Worm (Caenorhabditis elegans) whole organism, mixed stage, embryonic: ENCODE results near the gene mtq-2.

ENCODE experiments used
- blmp-1 ChIP-seq: fragments of 150-350 bp; optimal IDR thresholded peaks from 2 replicates; lab custom pipeline; 2014; ENCODE audit warnings: missing biosample characterization, missing genetic modification characterization
- elt-1 ChIP-seq: sonication (generic microtip); optimal IDR thresholded peaks from 2 replicates; lab custom pipeline; 2017; ENCODE audit warnings: missing genetic modification characterization, mild to moderate bottlenecking, missing compliant biosample characterization, antibody characterized with exemption, moderate library complexity, borderline replicate concordance; ENCODE audit not compliant: insufficient read depth
- elt-3 ChIP-seq: fragments of 150-350 bp; optimal IDR thresholded peaks from 2 replicates; lab custom pipeline; 2014; ENCODE audit warnings: missing biosample characterization, missing genetic modification characterization
- flh-1 ChIP-seq: fragments of 200-800 bp; sonication (Bioruptor generic); optimal IDR thresholded peaks from 2 replicates; lab custom pipeline; 2018; ENCODE audit warnings: mild to moderate bottlenecking, missing genetic modification characterization, moderate library complexity, missing compliant biosample characterization
- ham-2 ChIP-seq: fragments of 200-800 bp; sonication (Bioruptor generic); optimal IDR thresholded peaks from 2 replicates; lab custom pipeline; 2018; ENCODE audit warnings: mild to moderate bottlenecking, missing genetic modification characterization, missing compliant biosample characterization
- lin-13 ChIP-seq: fragments of 150-350 bp; optimal IDR thresholded peaks from 2 replicates; lab custom pipeline; 2014; ENCODE audit warnings: missing biosample characterization, missing genetic modification characterization
- mep-1 ChIP-seq: fragments of 150-350 bp; optimal IDR thresholded peaks from 2 replicates; lab custom pipeline; 2017; ENCODE audit warnings: missing biosample characterization, missing genetic modification reagents, missing genetic modification characterization, inconsistent platforms
- nhr-237 ChIP-seq: fragments of 150-350 bp; optimal IDR thresholded peaks from 2 replicates; lab custom pipeline; 2014; ENCODE audit warnings: missing biosample characterization, missing genetic modification characterization
- nhr-28 ChIP-seq: fragments of 150-350 bp; optimal IDR thresholded peaks from 2 replicates; lab custom pipeline; 2014; ENCODE audit warnings: missing biosample characterization, missing genetic modification characterization
- nhr-76 ChIP-seq: sonication (generic microtip); optimal IDR thresholded peaks from 2 replicates; lab custom pipeline; 2017; ENCODE audit warnings: missing biosample characterization, missing genetic modification characterization
- snpc-4 ChIP-seq: fragments of 150-350 bp; optimal IDR thresholded peaks from 2 replicates; lab custom pipeline; 2014; ENCODE audit warnings: missing biosample characterization, missing genetic modification characterization

- TF ChIP-seq snpc-4 = no peak
- no peak for TF ChIP-seq nhr-237 (tag; lab: Kevin White, UChicago)
- TF ChIP-seq nhr-76 = no peak
- no peak for TF ChIP-seq elt-3 (tag; lab: Kevin White, UChicago)
- no peak for TF ChIP-seq blmp-1 (tag; lab: Kevin White, UChicago)
- no peak for TF ChIP-seq ham-2 (GFP tag; lab: Kevin White, UChicago)
- no peak for TF ChIP-seq flh-1 (GFP tag; lab: Kevin White, UChicago)
- no peak for TF ChIP-seq mep-1 (tag; lab: Kevin White, UChicago)
- no peak for TF ChIP-seq nhr-28 (tag; lab: Kevin White, UChicago)
- TF ChIP-seq elt-1 = no peak
- TF ChIP-seq lin-13 (tag; lab: Kevin White, UChicago) = no peak
Measured at ce11 chrII:2196742-2197141, 7.5 kb upstream of the mtq-2 start.
